Fruit fly (Drosophila melanogaster) whole organism, embryonic: ENCODE results near the gene Desat1.

Source experiments
- Asciz ChIP-seq: fragments of 200-800 bp; sonication (Bioruptor generic); optimal IDR thresholded peaks from 2 replicates; lab custom pipeline; 2017; ENCODE audit warnings: missing biosample characterization, mild to moderate bottlenecking, missing genetic modification characterization, missing genetic modification reagents
- Awh ChIP-seq: fragments of 200-800 bp; sonication (Bioruptor generic); IDR thresholded peaks from 2 replicates; pipeline ENCODE4, ENCODE4 v1.3.6; 2022; ENCODE audit warnings: missing biosample characterization, missing genetic modification characterization
- Bdp1 ChIP-seq: fragments of 200-800 bp; sonication (Bioruptor generic); optimal IDR thresholded peaks from 3 replicates; lab custom pipeline; 2016; ENCODE audit warnings: missing biosample characterization, missing genetic modification characterization
- Blimp-1 ChIP-seq: fragments of 200-800 bp; sonication (Bioruptor generic); optimal IDR thresholded peaks from 3 replicates; lab custom pipeline; 2018; ENCODE audit warnings: missing biosample characterization, missing genetic modification characterization, mild to moderate bottlenecking, moderate library complexity, missing genetic modification reagents
- C15 ChIP-seq: fragments of 200-800 bp; sonication (Bioruptor generic); IDR thresholded peaks from 3 replicates; pipeline ENCODE4 v1.3.6; 2022; ENCODE audit warnings: missing biosample characterization, missing genetic modification characterization
- CG12391 ChIP-seq: fragments of 200-800 bp; sonication (Bioruptor generic); optimal IDR thresholded peaks from 3 replicates; lab custom pipeline; 2018; ENCODE audit warnings: missing biosample characterization, mild to moderate bottlenecking, missing genetic modification characterization, moderate library complexity
- CG14860 ChIP-seq: fragments of 200-800 bp; sonication (Bioruptor generic); IDR thresholded peaks from 3 replicates; pipeline ENCODE4 v1.3.6; 2022; ENCODE audit warnings: missing biosample characterization, missing genetic modification characterization; ENCODE audit not compliant: partially characterized antibody
- CG15514 ChIP-seq: fragments of 200-800 bp; sonication (Bioruptor generic); optimal IDR thresholded peaks from 3 replicates; lab custom pipeline; 2017; ENCODE audit warnings: missing biosample characterization, missing genetic modification characterization, mild to moderate bottlenecking, moderate library complexity, missing genetic modification reagents
- CG17912 ChIP-seq: fragments of 200-800 bp; sonication (Bioruptor generic); optimal IDR thresholded peaks from 2 replicates; lab custom pipeline; 2018; ENCODE audit warnings: missing biosample characterization, mild to moderate bottlenecking, missing genetic modification characterization
- CG18476 ChIP-seq: fragments of 200-800 bp; sonication (Bioruptor generic); optimal IDR thresholded peaks from 2 replicates; lab custom pipeline; 2016; ENCODE audit warnings: missing biosample characterization, mild to moderate bottlenecking, missing genetic modification characterization
- CG18619 ChIP-seq: fragments of 200-800 bp; sonication (Bioruptor generic); optimal IDR thresholded peaks from 3 replicates; lab custom pipeline; 2017; ENCODE audit warnings: missing biosample characterization, mild to moderate bottlenecking, missing genetic modification characterization
- CG2199 ChIP-seq: fragments of 200-800 bp; sonication (Bioruptor generic); IDR thresholded peaks from 3 replicates; pipeline ENCODE4 v1.3.6; 2022; ENCODE audit warnings: missing biosample characterization, missing genetic modification characterization
- CG32772 ChIP-seq: fragments of 200-800 bp; sonication (Bioruptor generic); IDR thresholded peaks from 2 replicates; pipeline ENCODE4 v1.3.6; 2022; ENCODE audit warnings: missing biosample characterization, missing genetic modification characterization
- CG4282 ChIP-seq: fragments of 200-800 bp; sonication (Bioruptor generic); optimal IDR thresholded peaks from 2 replicates; lab custom pipeline; 2016; ENCODE audit warnings: missing biosample characterization, missing genetic modification characterization
- CG6254 ChIP-seq: fragments of 200-800 bp; sonication (Bioruptor generic); optimal IDR thresholded peaks from 3 replicates; lab custom pipeline; 2017; ENCODE audit warnings: mild to moderate bottlenecking, missing biosample characterization, missing genetic modification reagents, missing genetic modification characterization
- CG7786 ChIP-seq: fragments of 200-800 bp; sonication (Bioruptor generic); optimal IDR thresholded peaks from 2 replicates; lab custom pipeline; 2016; ENCODE audit warnings: missing biosample characterization, missing genetic modification characterization
- CG7839 ChIP-seq: fragments of 200-800 bp; sonication (Bioruptor generic); optimal IDR thresholded peaks from 3 replicates; lab custom pipeline; 2018; ENCODE audit warnings: missing biosample characterization, mild to moderate bottlenecking, missing genetic modification characterization, moderate library complexity
- CG7928 ChIP-seq: fragments of 200-800 bp; sonication (Bioruptor generic); optimal IDR thresholded peaks from 2 replicates; lab custom pipeline; 2017; ENCODE audit warnings: missing biosample characterization, mild to moderate bottlenecking, missing genetic modification characterization
- CG9932 ChIP-seq: fragments of 200-800 bp; sonication (Bioruptor generic); IDR thresholded peaks from 2 replicates; pipeline ENCODE4 v1.3.6; 2022; ENCODE audit warnings: missing biosample characterization, missing genetic modification characterization
- Dll ChIP-seq: fragments of 200-800 bp; sonication (Bioruptor generic); IDR thresholded peaks from 4 replicates; pipeline ENCODE4 v1.3.6; 2022; ENCODE audit warnings: missing biosample characterization, missing genetic modification characterization; ENCODE audit not compliant: partially characterized antibody
- ERR ChIP-seq: fragments of 200-800 bp; sonication (Bioruptor generic); optimal IDR thresholded peaks from 2 replicates; lab custom pipeline; 2016; ENCODE audit warnings: missing biosample characterization, missing genetic modification characterization
- Fer2 ChIP-seq: fragments of 200-800 bp; sonication (Bioruptor generic); optimal IDR thresholded peaks from 2 replicates; lab custom pipeline; 2018; ENCODE audit warnings: missing biosample characterization, mild to moderate bottlenecking, missing genetic modification characterization, moderate library complexity
- MTF-1 ChIP-seq: fragments of 200-800 bp; sonication (Bioruptor generic); optimal IDR thresholded peaks from 2 replicates; lab custom pipeline; 2018; ENCODE audit warnings: missing biosample characterization, mild to moderate bottlenecking, missing genetic modification characterization, borderline replicate concordance
- Mad ChIP-seq: fragments of 200-800 bp; sonication (Bioruptor generic); optimal IDR thresholded peaks from 2 replicates; lab custom pipeline; 2016; ENCODE audit warnings: missing biosample characterization, missing genetic modification characterization
- NC2β ChIP-seq: fragments of 200-800 bp; sonication (Bioruptor generic); optimal IDR thresholded peaks from 2 replicates; lab custom pipeline; 2016; ENCODE audit warnings: missing biosample characterization, missing genetic modification characterization
- Pdp1 ChIP-seq, 2 experiments: fragments of 200-800 bp; sonication (Bioruptor generic); optimal IDR thresholded peaks; 3 replicates each; lab custom pipeline; 2016; ENCODE audit warnings: missing biosample characterization in 2 of 2, missing genetic modification characterization in 2 of 2, mild to moderate bottlenecking in 1 of 2, moderate library complexity in 1 of 2
- Sox102F ChIP-seq: fragments of 200-800 bp; sonication (Bioruptor generic); optimal IDR thresholded peaks from 2 replicates; lab custom pipeline; 2018; ENCODE audit warnings: missing biosample characterization, mild to moderate bottlenecking, missing genetic modification characterization, moderate library complexity
- Xrp1 ChIP-seq: fragments of 200-800 bp; sonication (Bioruptor generic); IDR thresholded peaks from 2 replicates; pipeline ENCODE4 v1.3.6; 2022; ENCODE audit warnings: missing biosample characterization, missing genetic modification characterization
- az2 ChIP-seq: fragments of 200-800 bp; sonication (Bioruptor generic); optimal IDR thresholded peaks from 3 replicates; lab custom pipeline; 2016; ENCODE audit warnings: missing biosample characterization, missing genetic modification characterization
- bbx ChIP-seq: fragments of 200-800 bp; sonication (Bioruptor generic); IDR thresholded peaks from 2 replicates; pipeline ENCODE4 v1.3.6; 2022; ENCODE audit warnings: missing biosample characterization, missing genetic modification characterization; ENCODE audit not compliant: partially characterized antibody
- ci ChIP-seq: fragments of 200-800 bp; sonication (Bioruptor generic); IDR thresholded peaks from 3 replicates; pipeline ENCODE4 v1.3.6; 2022; ENCODE audit warnings: missing biosample characterization, missing genetic modification characterization
- corto ChIP-seq: fragments of 200-800 bp; sonication (Bioruptor generic); optimal IDR thresholded peaks from 2 replicates; lab custom pipeline; 2016; ENCODE audit warnings: missing biosample characterization, mild to moderate bottlenecking, missing genetic modification characterization, moderate library complexity
- cwo ChIP-seq: fragments of 200-800 bp; sonication (Bioruptor generic); optimal IDR thresholded peaks from 3 replicates; lab custom pipeline; 2017; ENCODE audit warnings: missing biosample characterization, missing genetic modification characterization, mild to moderate bottlenecking, moderate library complexity, missing genetic modification reagents
- dm ChIP-seq: fragments of 200-800 bp; sonication (Bioruptor generic); optimal IDR thresholded peaks from 3 replicates; lab custom pipeline; 2016; ENCODE audit warnings: missing biosample characterization, missing genetic modification characterization
- gsb-n ChIP-seq: fragments of 200-800 bp; sonication (Bioruptor generic); optimal IDR thresholded peaks from 3 replicates; lab custom pipeline; 2018; ENCODE audit warnings: missing biosample characterization, mild to moderate bottlenecking, missing genetic modification characterization
- her ChIP-seq: fragments of 200-800 bp; sonication (Bioruptor generic); optimal IDR thresholded peaks from 2 replicates; lab custom pipeline; 2016; ENCODE audit warnings: missing biosample characterization, missing genetic modification characterization
- kni ChIP-seq: fragments of 200-800 bp; sonication (Bioruptor generic); optimal IDR thresholded peaks from 3 replicates; lab custom pipeline; 2017; ENCODE audit warnings: mild to moderate bottlenecking, missing biosample characterization, missing genetic modification reagents, missing genetic modification characterization
- pita ChIP-seq: fragments of 200-800 bp; sonication (Bioruptor generic); optimal IDR thresholded peaks from 2 replicates; lab custom pipeline; 2017; ENCODE audit warnings: missing biosample characterization, mild to moderate bottlenecking, missing genetic modification characterization
- pzg ChIP-seq: fragments of 200-800 bp; sonication (Bioruptor generic); optimal IDR thresholded peaks from 3 replicates; lab custom pipeline; 2018; ENCODE audit warnings: missing biosample characterization, mild to moderate bottlenecking, missing genetic modification characterization, moderate library complexity
- run ChIP-seq: fragments of 200-800 bp; sonication (Bioruptor generic); optimal IDR thresholded peaks from 3 replicates; lab custom pipeline; 2018; ENCODE audit warnings: missing biosample characterization, mild to moderate bottlenecking, missing genetic modification characterization
- slbo ChIP-seq: fragments of 200-800 bp; sonication (Bioruptor generic); IDR thresholded peaks from 2 replicates; pipeline ENCODE4 v1.3.6; 2022; ENCODE audit warnings: missing biosample characterization, missing genetic modification characterization
- tgo ChIP-seq: fragments of 200-800 bp; sonication (Bioruptor generic); IDR thresholded peaks from 3 replicates; pipeline ENCODE4 v1.3.6; 2022; ENCODE audit warnings: missing biosample characterization, missing genetic modification characterization
- tll ChIP-seq, 2 experiments: fragments of 200-800 bp in 1 of 2; fragments of >200 bp in 1 of 2; sonication (Bioruptor generic) in 1 of 2; optimal IDR thresholded peaks; 2 replicates each; lab custom pipeline; 2017 to 2019; ENCODE audit warnings: missing biosample characterization in 2 of 2, missing genetic modification characterization in 2 of 2, mild to moderate bottlenecking in 1 of 2, moderate library complexity in 1 of 2
- trem ChIP-seq: fragments of 200-800 bp; optimal IDR thresholded peaks from 3 replicates; lab custom pipeline; 2019; ENCODE audit warnings: missing biosample characterization, mild to moderate bottlenecking, missing genetic modification characterization, moderate library complexity
- unc-4 ChIP-seq: fragments of 200-800 bp; sonication (Bioruptor generic); IDR thresholded peaks from 2 replicates; pipeline ENCODE4 v1.3.6; 2022; ENCODE audit warnings: missing biosample characterization, missing genetic modification characterization; ENCODE audit not compliant: partially characterized antibody
- vfl ChIP-seq: fragments of 200-800 bp; sonication (Bioruptor generic); optimal IDR thresholded peaks from 2 replicates; lab custom pipeline; 2016; ENCODE audit warnings: missing biosample characterization, missing genetic modification characterization
- wor ChIP-seq: fragments of 200-800 bp; sonication (Bioruptor generic); IDR thresholded peaks from 2 replicates; pipeline ENCODE4 v1.3.6; 2022; ENCODE audit warnings: missing biosample characterization, missing genetic modification characterization
- zfh1 ChIP-seq: fragments of 200-800 bp; sonication (Bioruptor generic); IDR thresholded peaks from 3 replicates; pipeline ENCODE4 v1.3.6; 2022; ENCODE audit warnings: missing biosample characterization, missing genetic modification characterization

The Desat1 gene

DNA sequence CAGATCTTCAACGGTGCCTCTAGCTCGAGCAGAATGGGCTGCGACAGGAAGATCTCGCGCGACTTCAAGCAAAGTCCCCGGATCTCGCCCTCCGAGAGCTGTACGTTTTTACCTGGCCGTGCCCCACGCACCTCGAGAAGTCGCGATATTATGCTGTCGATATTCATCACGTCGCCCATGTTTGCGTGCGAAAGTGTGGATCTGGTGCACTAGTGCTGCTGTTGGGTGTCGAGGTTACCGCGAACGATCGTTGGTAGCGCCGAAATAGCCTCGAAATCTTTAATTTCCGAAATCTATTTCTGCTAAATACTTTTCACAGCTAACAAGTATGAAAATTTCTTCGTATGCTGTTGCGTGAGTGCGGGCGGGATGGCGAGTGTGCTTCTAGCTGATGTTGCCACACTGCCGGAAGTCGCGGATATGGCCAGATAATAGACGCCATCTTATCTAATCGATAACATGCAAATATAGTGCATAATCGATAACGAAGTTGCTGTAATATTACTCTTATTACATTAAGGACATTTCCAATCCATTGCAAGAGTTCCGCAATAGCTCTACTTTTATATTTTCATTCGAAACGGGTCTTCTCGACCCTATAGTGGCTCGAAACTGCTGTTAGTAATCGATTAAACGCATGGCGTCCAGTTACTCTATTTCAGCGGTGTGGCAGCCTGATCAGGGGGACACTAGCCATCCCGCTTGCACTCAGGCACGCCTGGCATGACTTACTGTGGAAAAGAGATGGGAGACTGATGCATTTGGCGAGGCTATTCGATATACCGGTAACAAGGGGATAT, 13.7 kb upstream of the Desat1 start, which contains the start of gene Pp1-87B (continued):
- TF ChIP-seq Blimp-1 (GFP tag; lab: Kevin White, UChicago) (no peak), trem (tag; lab: Kevin White, UChicago) (peak; percentile 28), pzg (GFP tag; lab: Kevin White, UChicago) (peak; percentile 77), Bdp1 (GFP tag; lab: Kevin White, UChicago) (no peak), CG7928 (GFP tag; lab: Kevin White, UChicago) (no peak), Mad (GFP tag; lab: Kevin White, UChicago) (no peak), tgo (no peak), Pdp1 (GFP tag; optimal IDR thresholded peaks at IDR 0.05; lab: Kevin White, UChicago) (peak in 1 of 2 experiments; percentile 73), ERR (GFP tag; lab: Kevin White, UChicago) (no peak), MTF-1 (no peak), vfl (no peak), CG15514 (GFP tag; lab: Kevin White, UChicago) (no peak), CG18476 (GFP tag; lab: Kevin White, UChicago) (no peak), CG4282 (GFP tag; lab: Kevin White, UChicago) (no peak), her (GFP tag; lab: Kevin White, UChicago) (no peak), dm (peak; percentile 89), Fer2 (tag; lab: Kevin White, UChicago) (no peak), CG14860 (no peak), CG7786 (GFP tag; lab: Kevin White, UChicago) (peak; percentile 2), CG7839 (tag; lab: Kevin White, UChicago) (no peak), unc-4 (GFP tag; lab: Robert Waterston, UW) (no peak), Awh (GFP tag; lab: Robert Waterston, UW) (no peak), Sox102F (GFP tag; lab: Kevin White, UChicago) (no peak), CG9932 (GFP tag; lab: Robert Waterston, UW) (no peak), Xrp1 (no peak), NC2β (no peak), Dll (0 out of 4 replicates have a peak, but pooled peaks have one; percentile 23), corto (GFP tag; lab: Kevin White, UChicago) (no peak), pita (GFP tag; lab: Kevin White, UChicago) (no peak), kni (peak; percentile 70), ci (GFP tag; lab: Robert Waterston, UW) (0 out of 3 replicates have a peak, but pooled peaks have one; percentile 5), tll (GFP tag; optimal IDR thresholded peaks at IDR 0.05; lab: Kevin White, UChicago) (peak; percentile 40 to 98), CG17912 (GFP tag; lab: Kevin White, UChicago) (no peak), zfh1 (GFP tag; lab: Robert Waterston, UW) (no peak), run (no peak), CG12391 (tag; lab: Kevin White, UChicago) (peak; percentile 20), CG6254 (GFP tag; lab: Kevin White, UChicago) (no peak), cwo (no peak), CG2199 (GFP tag; lab: Robert Waterston, UW) (no peak), wor (GFP tag; lab: Robert Waterston, UW) (no peak), gsb-n (no peak), C15 (GFP tag; lab: Robert Waterston, UW) (no peak), az2 (GFP tag; lab: Kevin White, UChicago) (no peak), Asciz (no peak), CG32772 (GFP tag; lab: Robert Waterston, UW) (no peak), bbx (GFP tag; lab: Robert Waterston, UW) (no peak), CG18619 (GFP tag; lab: Kevin White, UChicago) (peak; percentile 37), slbo (GFP tag; lab: Robert Waterston, UW) (no peak)
